Worm (Caenorhabditis elegans) whole organism, L1 larva: ENCODE results near the gene R11E3.19.

Experiments
- C34B4.2 ChIP-seq: sonication (generic microtip); optimal IDR thresholded peaks from 2 replicates; lab custom pipeline; 2017; ENCODE audit warnings: mild to moderate bottlenecking, missing genetic modification characterization, missing compliant biosample characterization
- F16B12.6 ChIP-seq: fragments of 150-350 bp; optimal IDR thresholded peaks from 2 replicates; lab custom pipeline; 2014; ENCODE audit warnings: missing biosample characterization, missing genetic modification characterization
- Y116A8C.19 ChIP-seq: sonication (generic microtip); optimal IDR thresholded peaks from 2 replicates; lab custom pipeline; 2016; ENCODE audit warnings: missing compliant biosample characterization, missing genetic modification characterization, borderline replicate concordance
- ceh-88 ChIP-seq: fragments of 200-800 bp; sonication (Bioruptor generic); IDR thresholded peaks from 2 replicates; pipeline ENCODE4 v1.3.6; 2022; ENCODE audit warnings: missing genetic modification characterization, missing compliant biosample characterization
- efl-1 ChIP-seq, 4 experiments: fragments of 150-350 bp; optimal IDR thresholded peaks in 3 of 4; peaks in 1 of 4; 1 replicate in 1 of 4; 2 replicates in 3 of 4; lab custom pipeline; 2014; ENCODE audit warnings: missing biosample characterization in 2 of 4, missing genetic modification characterization in 2 of 4, missing genetic modification reagents in 2 of 4
- fkh-4 ChIP-seq: sonication (generic microtip); optimal IDR thresholded peaks from 2 replicates; lab custom pipeline; 2016; ENCODE audit warnings: missing compliant biosample characterization, missing genetic modification characterization, borderline replicate concordance
- fkh-8 ChIP-seq: sonication (generic microtip); optimal IDR thresholded peaks from 2 replicates; lab custom pipeline; 2016; ENCODE audit warnings: mild to moderate bottlenecking, missing genetic modification characterization, missing compliant biosample characterization
- hpl-2 ChIP-seq: fragments of 150-350 bp; optimal IDR thresholded peaks from 2 replicates; lab custom pipeline; 2014; ENCODE audit warnings: missing biosample characterization, missing genetic modification reagents, missing genetic modification characterization
- isw-1 ChIP-seq: fragments of 200-800 bp; sonication (Bioruptor generic); IDR thresholded peaks from 2 replicates; pipeline ENCODE4 v1.3.6; 2022; ENCODE audit warnings: missing genetic modification characterization, missing compliant biosample characterization
- lin-35 ChIP-seq, 2 experiments: fragments of 150-350 bp; optimal IDR thresholded peaks; 2 replicates each; lab custom pipeline; 2014; ENCODE audit warnings: missing biosample characterization in 2 of 2, missing genetic modification characterization in 2 of 2, missing genetic modification reagents in 2 of 2
- lir-3 ChIP-seq: sonication (generic microtip); optimal IDR thresholded peaks from 2 replicates; lab custom pipeline; 2016; ENCODE audit warnings: mild to moderate bottlenecking, missing genetic modification characterization, moderate library complexity, missing compliant biosample characterization; ENCODE audit not compliant: poor library complexity
- lsy-2 ChIP-seq, 2 experiments: fragments of 150-350 bp; optimal IDR thresholded peaks; 2 replicates each; lab custom pipeline; 2014; ENCODE audit warnings: missing biosample characterization in 2 of 2, missing genetic modification characterization in 2 of 2
- mef-2 ChIP-seq: fragments of 150-350 bp; optimal IDR thresholded peaks from 2 replicates; lab custom pipeline; 2014; ENCODE audit warnings: missing biosample characterization, missing genetic modification characterization
- nhr-11 ChIP-seq: fragments of 150-350 bp; optimal IDR thresholded peaks from 2 replicates; lab custom pipeline; 2014; ENCODE audit warnings: missing biosample characterization, missing genetic modification characterization
- nhr-28 ChIP-seq: fragments of 150-350 bp; optimal IDR thresholded peaks from 2 replicates; lab custom pipeline; 2014; ENCODE audit warnings: missing biosample characterization, missing genetic modification characterization
- nhr-47 ChIP-seq: sonication (generic microtip); optimal IDR thresholded peaks from 2 replicates; lab custom pipeline; 2016; ENCODE audit warnings: mild to moderate bottlenecking, missing genetic modification characterization, moderate library complexity, missing compliant biosample characterization
- nhr-71 ChIP-seq: sonication (generic microtip); optimal IDR thresholded peaks from 2 replicates; lab custom pipeline; 2016; ENCODE audit warnings: mild to moderate bottlenecking, missing genetic modification characterization, moderate library complexity, missing compliant biosample characterization
- pag-3 ChIP-seq: sonication (generic microtip); optimal IDR thresholded peaks from 2 replicates; lab custom pipeline; 2017; ENCODE audit warnings: missing genetic modification characterization, mild to moderate bottlenecking, missing compliant biosample characterization, antibody characterized with exemption, borderline replicate concordance; ENCODE audit not compliant: insufficient read depth
- rnt-1 ChIP-seq: sonication (generic microtip); optimal IDR thresholded peaks from 2 replicates; lab custom pipeline; 2016; ENCODE audit warnings: mild to moderate bottlenecking, missing genetic modification characterization, moderate library complexity, missing compliant biosample characterization
- skn-1 ChIP-seq: fragments of 150-350 bp; optimal IDR thresholded peaks from 2 replicates; lab custom pipeline; 2014; ENCODE audit warnings: missing biosample characterization, missing genetic modification characterization
- snu-23 ChIP-seq: sonication (generic microtip); optimal IDR thresholded peaks from 2 replicates; lab custom pipeline; 2016; ENCODE audit warnings: missing genetic modification characterization, missing compliant biosample characterization
- sox-4 ChIP-seq: sonication (generic microtip); optimal IDR thresholded peaks from 2 replicates; lab custom pipeline; 2016; ENCODE audit warnings: missing genetic modification characterization, missing compliant biosample characterization
- sup-37 ChIP-seq: fragments of 200-800 bp; sonication (Bioruptor generic); optimal IDR thresholded peaks from 2 replicates; lab custom pipeline; 2018; ENCODE audit warnings: mild to moderate bottlenecking, missing genetic modification characterization, missing compliant biosample characterization
- swsn-7 ChIP-seq: sonication (generic microtip); optimal IDR thresholded peaks from 2 replicates; lab custom pipeline; 2016; ENCODE audit warnings: missing genetic modification characterization, missing compliant biosample characterization
- unc-62 ChIP-seq: fragments of 150-350 bp; optimal IDR thresholded peaks from 2 replicates; lab custom pipeline; 2014; ENCODE audit warnings: missing biosample characterization, missing genetic modification reagents, missing genetic modification characterization
- unc-86 ChIP-seq: sonication (generic microtip); optimal IDR thresholded peaks from 2 replicates; lab custom pipeline; 2016; ENCODE audit warnings: missing genetic modification characterization, missing compliant biosample characterization

R11E3.19 gene

DNA sequence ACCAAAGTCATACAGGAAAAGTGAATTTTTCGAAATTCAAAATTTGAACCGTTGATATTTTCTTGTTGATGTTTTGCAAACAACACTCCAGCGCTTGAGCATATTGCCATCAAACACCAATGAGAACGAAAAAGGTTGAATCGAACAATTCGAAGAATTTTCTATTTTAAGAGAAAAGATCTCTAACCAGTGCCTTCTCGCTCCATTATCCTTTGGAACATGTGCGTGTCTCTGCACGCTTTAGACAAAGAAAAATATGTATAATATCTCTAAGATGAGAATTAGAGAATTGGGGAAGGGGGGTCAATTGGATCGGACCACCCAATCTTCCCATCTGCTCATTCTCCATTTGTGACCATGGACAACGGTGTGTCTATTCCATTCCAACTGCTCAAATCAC, 12.1 kb downstream of the R11E3.19 start, which contains the start of gene Y17G9B.2:
Gene Y17G9B.2 (plus strand): TSS at position 301 of the 400 bp plus-strand sequence.
- TF ChIP-seq fkh-4 (tag; lab: Kevin White, UChicago): no peak
- TF ChIP-seq rnt-1 (tag; lab: Kevin White, UChicago): no peak

DNA sequence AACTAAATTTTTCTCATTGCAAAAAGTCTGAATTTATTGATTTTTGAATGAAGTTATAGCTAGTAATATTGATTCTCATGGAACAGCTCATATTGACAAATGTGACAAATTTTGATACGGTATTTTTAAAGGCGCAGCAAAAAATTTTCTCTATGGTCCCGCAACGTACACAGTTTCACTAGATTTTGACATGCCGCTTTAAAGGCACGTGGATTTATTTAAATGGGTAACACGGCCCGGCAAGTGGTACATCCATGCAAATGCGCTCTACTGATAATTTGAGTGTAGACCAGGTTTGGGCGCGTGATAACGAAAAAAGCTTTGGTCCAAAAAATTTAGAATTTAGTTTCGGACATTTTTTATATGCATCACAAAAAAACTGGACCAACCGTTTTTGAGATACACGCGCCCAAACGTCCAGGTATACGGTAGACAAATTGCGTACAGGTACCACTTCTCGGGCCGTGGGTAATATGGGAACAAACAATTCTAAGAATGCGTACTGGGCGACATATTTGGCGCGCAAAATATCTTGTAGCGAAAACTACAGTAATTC, 12.8 kb downstream of the R11E3.19 start:
- peak; percentile 11 to 13 for TF ChIP-seq efl-1 (optimal IDR thresholded peaks at IDR 0.05; lab: Kevin White, UChicago)
- TF ChIP-seq efl-1 (GFP tag; optimal IDR thresholded peaks at IDR 0.05 in 1 of 2; lab: Kevin White, UChicago): peak in 1 of 2 experiments; percentile 49
- TF ChIP-seq lin-35 (GFP tag; optimal IDR thresholded peaks at IDR 0.05; lab: Kevin White, UChicago): peak in 1 of 2 experiments; percentile 22
- TF ChIP-seq lsy-2 (tag; optimal IDR thresholded peaks at IDR 0.05; lab: Kevin White, UChicago): peak; percentile 29 to 53
- TF ChIP-seq, all 84 proteins: peak for 3; not testable (repeated sequence) for 81

DNA sequence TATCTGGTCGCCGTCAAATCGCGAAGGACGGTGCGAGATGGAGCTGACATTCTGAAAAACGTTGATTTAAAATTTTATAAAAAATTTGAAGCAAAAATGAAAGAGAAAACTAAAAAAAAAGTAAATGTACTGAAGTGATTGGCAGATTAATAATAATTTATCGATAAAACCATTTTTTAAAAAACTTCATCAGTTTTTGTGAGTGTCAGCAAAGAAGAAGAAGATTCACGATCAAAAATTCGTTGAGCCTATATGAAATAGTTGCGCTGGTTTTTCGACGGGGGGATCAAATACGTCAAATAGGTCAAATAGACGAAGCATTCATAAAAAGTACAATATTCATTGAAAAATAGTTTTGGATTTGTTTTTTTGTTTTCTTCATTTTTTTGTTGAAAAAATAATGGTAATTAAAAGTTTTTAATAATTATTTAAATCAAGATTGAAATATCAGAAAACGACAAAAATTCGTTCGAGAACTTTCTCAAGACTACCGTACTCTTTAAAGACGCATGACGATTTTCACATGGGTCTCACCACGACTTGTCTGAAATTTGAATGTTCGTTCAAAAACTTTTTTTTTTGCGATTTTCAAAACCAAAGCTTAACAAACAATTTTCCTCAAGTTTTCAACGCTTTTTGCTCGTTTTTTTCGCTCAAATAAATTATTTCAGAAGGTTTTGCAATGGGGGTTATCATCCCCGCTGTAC, 15.4 kb downstream of the R11E3.19 start, which contains the start of the genes memi-1 and cyp-31A3:
Gene memi-1 (minus strand): TSS at position 51 of the 707 bp plus-strand sequence.
Gene cyp-31A3 (plus strand): TSS at position 672 of the 707 bp plus-strand sequence.
- TF ChIP-seq unc-62 (no peak), nhr-28 (tag; lab: Kevin White, UChicago) (no peak), swsn-7 (tag; lab: Kevin White, UChicago) (no peak), efl-1 (optimal IDR thresholded peaks at IDR 0.05; lab: Kevin White, UChicago) (no peak), efl-1 (GFP tag; optimal IDR thresholded peaks at IDR 0.05 in 1 of 2; lab: Kevin White, UChicago) (peak in 1 of 2 experiments; percentile 23)

DNA sequence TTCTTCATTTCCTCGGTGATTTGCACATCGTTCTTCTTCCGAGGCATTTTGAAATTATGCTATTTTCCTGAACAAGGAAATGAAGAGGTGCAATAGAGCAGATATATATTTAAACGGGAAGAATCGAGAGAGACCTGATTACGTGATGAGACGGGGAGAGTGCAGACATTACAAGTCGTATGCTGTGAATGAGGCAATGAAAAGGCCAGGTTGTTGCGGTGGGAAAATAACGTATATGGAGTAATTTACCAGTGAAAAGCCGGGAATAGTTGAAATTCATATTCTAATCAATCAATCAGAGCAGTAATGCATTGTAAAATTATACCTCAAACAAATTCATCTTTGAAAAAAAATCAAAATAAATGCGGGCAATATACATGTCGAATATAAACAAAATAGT, 17.2 kb downstream of the R11E3.19 start, which contains the start of gene Y17G9B.8:
Gene Y17G9B.8 (minus strand): TSS at position 182 of the 400 bp plus-strand sequence.
- TF ChIP-seq ceh-88 (GFP tag; lab: Robert Waterston, UW) (no peak), lsy-2 (tag; optimal IDR thresholded peaks at IDR 0.05; lab: Kevin White, UChicago) (peak; percentile 10 to 33)

DNA sequence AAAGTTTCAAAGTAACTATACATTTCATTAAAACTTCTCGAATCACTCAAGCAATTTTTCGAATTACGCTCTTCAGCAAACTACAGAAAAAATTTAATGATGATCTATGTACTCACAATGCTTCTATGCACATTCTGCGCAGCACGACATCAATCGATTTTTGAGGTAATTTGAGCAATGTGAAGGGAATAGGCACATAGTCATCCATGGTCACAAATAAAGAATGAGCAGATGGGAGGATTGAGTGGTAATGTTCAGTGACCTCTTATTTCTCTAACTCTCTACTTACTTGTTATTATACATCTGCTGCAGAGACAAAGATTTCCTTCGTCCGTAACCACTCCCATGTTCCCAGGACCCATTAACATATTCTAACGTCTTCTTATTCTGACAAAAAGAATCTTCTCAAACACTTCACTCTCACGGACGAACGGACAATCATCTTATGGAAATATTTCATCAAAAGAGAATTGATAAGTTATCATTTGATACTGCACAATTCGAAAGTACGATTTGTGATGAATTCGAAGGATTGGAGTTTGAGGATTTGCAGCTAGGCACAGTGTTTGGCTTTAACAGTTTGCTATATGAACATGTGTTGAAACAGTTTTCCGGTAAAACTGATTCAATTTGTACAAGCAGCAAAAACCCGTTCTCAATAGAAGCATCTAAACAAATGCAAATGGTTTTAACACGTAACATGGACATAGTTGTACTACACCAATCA, 19.8 kb downstream of the R11E3.19 start, which contains the start of the genes fbxb-77 and Y17G9B.11:
Gene fbxb-77 (minus strand): TSS at position 229 of the 727 bp plus-strand sequence.
Gene Y17G9B.11 (plus strand): TSS at position 677 of the 727 bp plus-strand sequence.
- TF ChIP-seq nhr-47 (tag; lab: Kevin White, UChicago) (no peak), skn-1 (tag; lab: Kevin White, UChicago) (no peak), pag-3 (no peak), lir-3 (tag; lab: Kevin White, UChicago) (no peak), F16B12.6 (tag; lab: Kevin White, UChicago) (no peak), C34B4.2 (tag; lab: Kevin White, UChicago) (no peak), nhr-11 (tag; lab: Kevin White, UChicago) (no peak), unc-86 (no peak), Y116A8C.19 (tag; lab: Kevin White, UChicago) (no peak), sox-4 (no peak), mef-2 (tag; lab: Kevin White, UChicago) (no peak), nhr-71 (no peak)

DNA sequence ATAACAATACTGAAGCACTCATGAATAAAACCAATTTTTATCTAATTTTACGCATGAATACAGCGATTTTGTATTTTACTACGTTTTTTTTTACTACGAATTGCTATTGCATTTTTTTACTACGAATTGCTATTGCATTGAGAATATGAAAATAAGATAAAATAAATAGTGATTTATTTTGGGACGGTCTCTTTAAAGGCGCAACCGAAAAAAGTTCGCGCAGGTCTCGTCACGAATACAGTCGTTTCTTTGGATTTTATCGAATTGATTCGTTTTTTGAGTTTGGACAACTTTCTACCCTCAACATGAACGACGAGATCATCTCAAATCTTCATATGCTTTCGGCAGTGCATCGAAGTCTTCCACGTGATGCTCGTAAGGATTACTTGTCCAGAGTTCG, 24.1 kb downstream of the R11E3.19 start, which contains the start of gene Y17G9B.4:
Gene Y17G9B.4 (plus strand): TSS at position 306 of the 400 bp plus-strand sequence.
- no peak for TF ChIP-seq nhr-47 (tag; lab: Kevin White, UChicago)
- TF ChIP-seq pag-3: no peak
- TF ChIP-seq snu-23 (GFP tag; lab: Kevin White, UChicago): no peak
- no peak for TF ChIP-seq sup-37
- TF ChIP-seq isw-1 (GFP tag; lab: Robert Waterston, UW): no peak
- no peak for TF ChIP-seq hpl-2 (GFP tag; lab: Kevin White, UChicago)
- TF ChIP-seq rnt-1 (tag; lab: Kevin White, UChicago): no peak
- no peak for TF ChIP-seq fkh-8 (tag; lab: Kevin White, UChicago)
